Worm (Caenorhabditis elegans): ENCODE results near the gene sna-1.

- TF ChIP-seq skn-1 (tag; optimal IDR thresholded peaks at IDR 0.05): no peak
- TF ChIP-seq Y116A8C.19 (tag; optimal IDR thresholded peaks at IDR 0.05; ENCODE audit: borderline replicate concordance): no peak
- no peak for TF ChIP-seq fkh-4 (tag; optimal IDR thresholded peaks at IDR 0.05; ENCODE audit: borderline replicate concordance)
- no peak for TF ChIP-seq ama-1 (optimal IDR thresholded peaks at IDR 0.05)
These were observed 18.6 kb downstream of the sna-1 start, which contains the start of gene mtl-1 for ce11 chrV:6691813-6692351.
